Fruit fly (Drosophila melanogaster) whole organism, embryonic: ENCODE measurements around the gene Tgt.

Experiments
- ATbp ChIP-seq: fragments of 200-800 bp; sonication (Bioruptor generic); optimal IDR thresholded peaks from 2 replicates; lab custom pipeline; 2017; ENCODE audit warnings: missing biosample characterization, mild to moderate bottlenecking, missing genetic modification characterization, missing genetic modification reagents
- Aef1 ChIP-seq: fragments of 200-800 bp; sonication (Bioruptor generic); IDR thresholded peaks from 3 replicates; pipeline ENCODE4 v1.3.6; 2022; ENCODE audit warnings: missing biosample characterization, missing genetic modification characterization
- BEAF-32 ChIP-seq: fragments of 200-800 bp; sonication (Bioruptor generic); optimal IDR thresholded peaks from 3 replicates; lab custom pipeline; 2017; ENCODE audit warnings: missing biosample characterization, missing genetic modification characterization, mild to moderate bottlenecking, moderate library complexity, missing genetic modification reagents
- C15 ChIP-seq: fragments of 200-800 bp; sonication (Bioruptor generic); IDR thresholded peaks from 3 replicates; pipeline ENCODE4 v1.3.6; 2022; ENCODE audit warnings: missing biosample characterization, missing genetic modification characterization
- CG10321 ChIP-seq: fragments of 200-800 bp; sonication (Bioruptor generic); IDR thresholded peaks from 2 replicates; pipeline ENCODE4 v1.3.6; 2022; ENCODE audit warnings: missing biosample characterization, missing genetic modification characterization
- CG10543 ChIP-seq: fragments of 200-800 bp; sonication (Bioruptor generic); optimal IDR thresholded peaks from 3 replicates; lab custom pipeline; 2017; ENCODE audit warnings: missing biosample characterization, mild to moderate bottlenecking, missing genetic modification characterization, moderate library complexity
- CG11085 ChIP-seq: fragments of 200-800 bp; sonication (Bioruptor generic); IDR thresholded peaks from 2 replicates; pipeline ENCODE4 v1.3.6; 2022; ENCODE audit warnings: missing biosample characterization, missing genetic modification characterization
- CG14710 ChIP-seq: fragments of 200-800 bp; sonication (Bioruptor generic); optimal IDR thresholded peaks from 3 replicates; lab custom pipeline; 2019; ENCODE audit warnings: missing biosample characterization, mild to moderate bottlenecking, missing genetic modification characterization, moderate library complexity
- CG15011 ChIP-seq: fragments of 200-800 bp; sonication (Bioruptor generic); optimal IDR thresholded peaks from 3 replicates; lab custom pipeline; 2018; ENCODE audit warnings: missing biosample characterization, mild to moderate bottlenecking, missing genetic modification characterization
- CG17385 ChIP-seq: fragments of 200-800 bp; sonication (Bioruptor generic); optimal IDR thresholded peaks from 3 replicates; lab custom pipeline; 2018; ENCODE audit warnings: missing biosample characterization, mild to moderate bottlenecking, missing genetic modification characterization
- CG18262 ChIP-seq: fragments of 200-800 bp; optimal IDR thresholded peaks from 3 replicates; lab custom pipeline; 2019; ENCODE audit warnings: missing biosample characterization, mild to moderate bottlenecking, missing genetic modification characterization, moderate library complexity
- CG3995 ChIP-seq: fragments of 200-800 bp; sonication (Bioruptor generic); optimal IDR thresholded peaks from 3 replicates; lab custom pipeline; 2016; ENCODE audit warnings: missing biosample characterization, missing genetic modification characterization
- CG42726 ChIP-seq: fragments of 200-800 bp; sonication (Bioruptor generic); IDR thresholded peaks from 2 replicates; pipeline ENCODE4 v1.3.6; 2022; ENCODE audit warnings: missing biosample characterization, missing genetic modification characterization; ENCODE audit not compliant: partially characterized antibody
- CG4617 ChIP-seq: fragments of 200-800 bp; sonication (Bioruptor generic); optimal IDR thresholded peaks from 3 replicates; lab custom pipeline; 2016; ENCODE audit warnings: missing biosample characterization, missing genetic modification characterization, borderline replicate concordance
- CG6175 ChIP-seq: fragments of 200-800 bp; sonication (Bioruptor generic); IDR thresholded peaks from 3 replicates; pipeline ENCODE4 v1.3.6; 2022; ENCODE audit warnings: missing biosample characterization, missing genetic modification characterization
- CG8944 ChIP-seq: fragments of 200-800 bp; sonication (Bioruptor generic); optimal IDR thresholded peaks from 3 replicates; lab custom pipeline; 2016; ENCODE audit warnings: missing biosample characterization, missing genetic modification characterization
- ERR ChIP-seq: fragments of 200-800 bp; sonication (Bioruptor generic); optimal IDR thresholded peaks from 2 replicates; lab custom pipeline; 2016; ENCODE audit warnings: missing biosample characterization, missing genetic modification characterization
- Fer3 ChIP-seq: fragments of 200-800 bp; sonication (Bioruptor generic); optimal IDR thresholded peaks from 2 replicates; lab custom pipeline; 2018; ENCODE audit warnings: missing biosample characterization, mild to moderate bottlenecking, missing genetic modification characterization, moderate library complexity
- Hmx ChIP-seq: fragments of 200-800 bp; sonication (Bioruptor generic); optimal IDR thresholded peaks from 2 replicates; lab custom pipeline; 2016; ENCODE audit warnings: missing biosample characterization, missing genetic modification characterization
- Lhr ChIP-seq: fragments of 200-800 bp; sonication (Bioruptor generic); optimal IDR thresholded peaks from 3 replicates; lab custom pipeline; 2017; ENCODE audit warnings: mild to moderate bottlenecking, missing biosample characterization, missing genetic modification reagents, missing genetic modification characterization
- MBD-R2 ChIP-seq: fragments of 200-800 bp; sonication (Bioruptor generic); IDR thresholded peaks from 2 replicates; pipeline ENCODE4 v1.3.6; 2022; ENCODE audit warnings: missing biosample characterization, missing genetic modification characterization
- Myb ChIP-seq: fragments of 200-800 bp; sonication (Bioruptor generic); optimal IDR thresholded peaks from 2 replicates; lab custom pipeline; 2016; ENCODE audit warnings: missing biosample characterization, missing genetic modification characterization
- Rx ChIP-seq: fragments of 200-800 bp; sonication (Bioruptor generic); IDR thresholded peaks from 2 replicates; pipeline ENCODE4 v1.3.6; 2022; ENCODE audit warnings: missing biosample characterization, missing genetic modification characterization
- ac ChIP-seq: fragments of 200-800 bp; sonication (Bioruptor generic); optimal IDR thresholded peaks from 3 replicates; lab custom pipeline; 2017; ENCODE audit warnings: missing biosample characterization, mild to moderate bottlenecking, missing genetic modification characterization
- chm ChIP-seq: fragments of 200-800 bp; sonication (Bioruptor generic); IDR thresholded peaks from 2 replicates; pipeline ENCODE4 v1.3.6; 2022; ENCODE audit warnings: missing biosample characterization, missing genetic modification characterization
- ci ChIP-seq: fragments of 200-800 bp; sonication (Bioruptor generic); IDR thresholded peaks from 3 replicates; pipeline ENCODE4 v1.3.6; 2022; ENCODE audit warnings: missing biosample characterization, missing genetic modification characterization
- dpn ChIP-seq, 2 experiments: fragments of 200-800 bp; sonication (Bioruptor generic); optimal IDR thresholded peaks; 3 replicates each; lab custom pipeline; 2016; ENCODE audit warnings: missing biosample characterization in 2 of 2, missing genetic modification characterization in 2 of 2
- ewg ChIP-seq: fragments of 200-800 bp; sonication (Bioruptor generic); optimal IDR thresholded peaks from 3 replicates; lab custom pipeline; 2017; ENCODE audit warnings: mild to moderate bottlenecking, missing biosample characterization, missing genetic modification reagents, missing genetic modification characterization
- ftz-f1 ChIP-seq: fragments of 200-800 bp; sonication (Bioruptor generic); optimal IDR thresholded peaks from 2 replicates; lab custom pipeline; 2016; ENCODE audit warnings: missing biosample characterization, missing genetic modification characterization
- gcm ChIP-seq: fragments of 200-800 bp; sonication (Bioruptor generic); optimal IDR thresholded peaks from 2 replicates; lab custom pipeline; 2019; ENCODE audit warnings: missing biosample characterization, mild to moderate bottlenecking, missing genetic modification characterization, moderate library complexity
- grn ChIP-seq: fragments of 200-800 bp; sonication (Bioruptor generic); optimal IDR thresholded peaks from 3 replicates; lab custom pipeline; 2017; ENCODE audit warnings: missing biosample characterization, missing genetic modification characterization
- hb ChIP-seq: fragments of 200-800 bp; sonication (Bioruptor generic); IDR thresholded peaks from 3 replicates; pipeline ENCODE4 v1.3.6; 2022; ENCODE audit warnings: missing biosample characterization, missing genetic modification characterization; ENCODE audit not compliant: partially characterized antibody
- lbe ChIP-seq: fragments of 200-800 bp; sonication (Bioruptor generic); optimal IDR thresholded peaks from 2 replicates; lab custom pipeline; 2016; ENCODE audit warnings: missing biosample characterization, mild to moderate bottlenecking, missing genetic modification characterization
- otp ChIP-seq: fragments of 200-800 bp; sonication (Bioruptor generic); IDR thresholded peaks from 3 replicates; pipeline ENCODE4, ENCODE4 v1.3.6; 2022; ENCODE audit warnings: missing biosample characterization, missing genetic modification characterization
- pho ChIP-seq: fragments of 200-800 bp; sonication (Bioruptor generic); optimal IDR thresholded peaks from 2 replicates; lab custom pipeline; 2016; ENCODE audit warnings: missing biosample characterization, missing genetic modification characterization
- phol ChIP-seq: fragments of 200-800 bp; sonication (Bioruptor generic); optimal IDR thresholded peaks from 3 replicates; lab custom pipeline; 2018; ENCODE audit warnings: missing biosample characterization, mild to moderate bottlenecking, missing genetic modification characterization, moderate library complexity
- salm ChIP-seq: fragments of 200-800 bp; sonication (Bioruptor generic); optimal IDR thresholded peaks from 2 replicates; lab custom pipeline; 2018; ENCODE audit warnings: missing biosample characterization, mild to moderate bottlenecking, missing genetic modification characterization
- sd ChIP-seq: fragments of 200-800 bp; sonication (Bioruptor generic); optimal IDR thresholded peaks from 3 replicates; lab custom pipeline; 2018; ENCODE audit warnings: missing biosample characterization, mild to moderate bottlenecking, missing genetic modification characterization, moderate library complexity
- sens ChIP-seq: fragments of 200-800 bp; sonication (Bioruptor generic); peaks from one replicate; lab custom pipeline; 2016; ENCODE audit warnings: missing biosample characterization, missing genetic modification characterization
- so ChIP-seq: fragments of 200-800 bp; sonication (Bioruptor generic); IDR thresholded peaks from 3 replicates; pipeline ENCODE4 v1.3.6; 2022; ENCODE audit warnings: missing biosample characterization, missing genetic modification characterization
- stwl ChIP-seq: fragments of 200-800 bp; sonication (Bioruptor generic); optimal IDR thresholded peaks from 3 replicates; lab custom pipeline; 2018; ENCODE audit warnings: missing biosample characterization, mild to moderate bottlenecking, missing genetic modification characterization, moderate library complexity
- tna ChIP-seq: fragments of 200-800 bp; sonication (Bioruptor generic); IDR thresholded peaks from 2 replicates; pipeline ENCODE4 v1.3.6; 2022; ENCODE audit warnings: missing biosample characterization, missing genetic modification characterization; ENCODE audit not compliant: partially characterized antibody
- trem ChIP-seq: fragments of 200-800 bp; optimal IDR thresholded peaks from 3 replicates; lab custom pipeline; 2019; ENCODE audit warnings: missing biosample characterization, mild to moderate bottlenecking, missing genetic modification characterization, moderate library complexity
- unc-4 ChIP-seq: fragments of 200-800 bp; sonication (Bioruptor generic); IDR thresholded peaks from 2 replicates; pipeline ENCODE4 v1.3.6; 2022; ENCODE audit warnings: missing biosample characterization, missing genetic modification characterization; ENCODE audit not compliant: partially characterized antibody
- zfh1 ChIP-seq: fragments of 200-800 bp; sonication (Bioruptor generic); IDR thresholded peaks from 3 replicates; pipeline ENCODE4 v1.3.6; 2022; ENCODE audit warnings: missing biosample characterization, missing genetic modification characterization

Tgt gene

dm6 chr2L:1158519-1159319, 25.1 kb upstream of the Tgt start, which contains the start of gene Tango14 (continued):
- TF ChIP-seq CG15011 (GFP tag; lab: Kevin White, UChicago) (no peak), otp (GFP tag; lab: Robert Waterston, UW) (0 out of 3 replicates have a peak, but pooled peaks have one; percentile 23), CG3995 (peak; percentile 14), hb (GFP tag; lab: Robert Waterston, UW) (0 out of 3 replicates have a peak, but pooled peaks have one; percentile 52), CG18262 (tag; lab: Kevin White, UChicago) (peak; percentile 12), tna (GFP tag; lab: Robert Waterston, UW) (peak; percentile 46; the same call in 1 of the 2 replicates), ac (GFP tag; lab: Kevin White, UChicago) (no peak), chm (no peak; the same call in 1 of the 2 replicates), dpn (GFP tag; optimal IDR thresholded peaks at IDR 0.05; lab: Kevin White, UChicago) (no peak), CG10321 (no peak), zfh1 (0 out of 3 replicates have a peak, but pooled peaks have one; percentile 28), Rx (GFP tag; lab: Robert Waterston, UW) (0 out of 2 replicates have a peak, but pooled peaks have one; percentile 2), sd (tag; lab: Kevin White, UChicago) (peak; percentile 96), CG14710 (tag; lab: Kevin White, UChicago) (peak; percentile 32), sens (GFP tag; lab: Kevin White, UChicago) (peak; percentile 59)

dm6 chr2L:1163538-1164143, 20.2 kb upstream of the Tgt start, which contains the start of gene CG5080:
Gene CG5080, minus strand, starts transcription at chr2L:1163886.
- peak; percentile 10 for TF ChIP-seq gcm (GFP tag; lab: Kevin White, UChicago)
- TF ChIP-seq CG11085 (GFP tag; lab: Robert Waterston, UW) = no peak
- TF ChIP-seq Aef1 (GFP tag; lab: Robert Waterston, UW) = no peak
- TF ChIP-seq ERR = no peak
- TF ChIP-seq grn = no peak

dm6 chr2L:1164294-1164693, 19.6 kb upstream of the Tgt start, which contains the start of gene IntS14:
Gene IntS14, plus strand, starts transcription at chr2L:1164443.
- TF ChIP-seq Myb (GFP tag; lab: Kevin White, UChicago) (peak; percentile 73), ATbp (GFP tag; lab: Kevin White, UChicago) (no peak), CG17385 (GFP tag; lab: Kevin White, UChicago) (peak; percentile 97), CG6175 (GFP tag; lab: Robert Waterston, UW) (no peak), salm (tag; lab: Kevin White, UChicago) (no peak), BEAF-32 (GFP tag; lab: Kevin White, UChicago) (peak; percentile 35), Fer3 (tag; lab: Kevin White, UChicago) (no peak), CG4617 (GFP tag; lab: Kevin White, UChicago) (peak; percentile 54), C15 (no peak), ci (GFP tag; lab: Robert Waterston, UW) (no peak), lbe (GFP tag; lab: Kevin White, UChicago) (no peak), CG10543 (GFP tag; lab: Kevin White, UChicago) (no peak), trem (tag; lab: Kevin White, UChicago) (peak; percentile 0), unc-4 (GFP tag; lab: Robert Waterston, UW) (peak; percentile 37; the same call in 1 of the 2 replicates), stwl (tag; lab: Kevin White, UChicago) (peak; percentile 17), MBD-R2 (GFP tag; lab: Robert Waterston, UW) (peak; percentile 89), CG42726 (GFP tag; lab: Robert Waterston, UW) (0 out of 2 replicates have a peak, but pooled peaks have one; percentile 5), ewg (no peak), so (GFP tag; lab: Robert Waterston, UW) (no peak), CG8944 (no peak), Hmx (no peak), CG11085 (GFP tag; lab: Robert Waterston, UW) (no peak), ftz-f1 (GFP tag; lab: Kevin White, UChicago) (no peak), pho (no peak), phol (tag; lab: Kevin White, UChicago) (no peak), Lhr (no peak)
